Worm (Caenorhabditis elegans) whole organism, late embryonic: ENCODE data around the gene C35A5.10.

ENCODE experiments used
- C08G9.2 ChIP-seq: sonication (generic microtip); optimal IDR thresholded peaks from 2 replicates; lab custom pipeline; 2016; ENCODE audit warnings: mild to moderate bottlenecking, missing genetic modification characterization, moderate library complexity, missing compliant biosample characterization
- C38D4.7 ChIP-seq: fragments of 200-800 bp; sonication (Bioruptor generic); optimal IDR thresholded peaks from 2 replicates; lab custom pipeline; 2018; ENCODE audit warnings: mild to moderate bottlenecking, missing genetic modification characterization, moderate library complexity, missing compliant biosample characterization
- K09A11.1 ChIP-seq: sonication (generic microtip); optimal IDR thresholded peaks from 2 replicates; lab custom pipeline; 2017; ENCODE audit warnings: antibody characterized with exemption, mild to moderate bottlenecking, missing genetic modification characterization, missing compliant biosample characterization; ENCODE audit not compliant: insufficient read depth
- Y22D7AL.16 ChIP-seq: sonication (generic microtip); optimal IDR thresholded peaks from 2 replicates; lab custom pipeline; 2016; ENCODE audit warnings: missing genetic modification characterization, missing compliant biosample characterization
- ahr-1 ChIP-seq: sonication (generic microtip); optimal IDR thresholded peaks from 2 replicates; lab custom pipeline; 2016; ENCODE audit warnings: missing genetic modification characterization, missing compliant biosample characterization
- ama-1 ChIP-seq: fragments of 150-350 bp; optimal IDR thresholded peaks from 2 replicates; lab custom pipeline; 2014
- ceh-14 ChIP-seq: sonication (generic microtip); optimal IDR thresholded peaks from 2 replicates; lab custom pipeline; 2016; ENCODE audit warnings: missing genotype, missing genetic modification characterization, missing compliant biosample characterization
- ceh-18 ChIP-seq: sonication (generic microtip); optimal IDR thresholded peaks from 2 replicates; lab custom pipeline; 2016; ENCODE audit warnings: missing genetic modification characterization, missing compliant biosample characterization
- ceh-19 ChIP-seq: fragments of 200-800 bp; sonication (Bioruptor generic); optimal IDR thresholded peaks from 2 replicates; lab custom pipeline; 2018; ENCODE audit warnings: mild to moderate bottlenecking, missing genetic modification characterization, missing compliant biosample characterization
- ceh-2 ChIP-seq: sonication (generic microtip); optimal IDR thresholded peaks from 2 replicates; lab custom pipeline; 2016; ENCODE audit warnings: missing genotype, missing genetic modification characterization, missing compliant biosample characterization
- ceh-22 ChIP-seq: sonication (generic microtip); optimal IDR thresholded peaks from 2 replicates; lab custom pipeline; 2017; ENCODE audit warnings: missing biosample characterization, missing genetic modification characterization
- ceh-30 ChIP-seq: fragments of 150-350 bp; optimal IDR thresholded peaks from 2 replicates; lab custom pipeline; 2014; ENCODE audit warnings: missing biosample characterization, missing genetic modification characterization
- ceh-31 ChIP-seq: sonication (generic microtip); optimal IDR thresholded peaks from 2 replicates; lab custom pipeline; 2016; ENCODE audit warnings: missing genetic modification characterization, missing compliant biosample characterization
- ceh-34 ChIP-seq: sonication (generic microtip); optimal IDR thresholded peaks from 2 replicates; lab custom pipeline; 2016; ENCODE audit warnings: mild to moderate bottlenecking, missing genetic modification characterization, missing compliant biosample characterization
- ceh-6 ChIP-seq: fragments of 200-800 bp; sonication (Bioruptor generic); optimal IDR thresholded peaks from 2 replicates; lab custom pipeline; 2018; ENCODE audit warnings: mild to moderate bottlenecking, missing genetic modification characterization, missing compliant biosample characterization
- ceh-9 ChIP-seq: sonication (generic microtip); optimal IDR thresholded peaks from 2 replicates; lab custom pipeline; 2016; ENCODE audit warnings: mild to moderate bottlenecking, missing genetic modification characterization, inconsistent platforms, missing compliant biosample characterization
- che-1 ChIP-seq: sonication (generic microtip); optimal IDR thresholded peaks from 2 replicates; lab custom pipeline; 2016; ENCODE audit warnings: mild to moderate bottlenecking, missing genetic modification characterization, missing compliant biosample characterization
- dve-1 ChIP-seq: sonication (generic microtip); optimal IDR thresholded peaks from 2 replicates; lab custom pipeline; 2017; ENCODE audit warnings: antibody characterized with exemption, mild to moderate bottlenecking, missing genetic modification characterization, missing compliant biosample characterization
- elt-2 ChIP-seq: sonication (generic microtip); optimal IDR thresholded peaks from 2 replicates; lab custom pipeline; 2016; ENCODE audit warnings: missing genetic modification reagents, missing genetic modification characterization, missing compliant biosample characterization
- ets-4 ChIP-seq: sonication (generic microtip); optimal IDR thresholded peaks from 2 replicates; lab custom pipeline; 2016; ENCODE audit warnings: missing genetic modification characterization, missing compliant biosample characterization
- eyg-1 ChIP-seq: sonication (generic microtip); optimal IDR thresholded peaks from 2 replicates; lab custom pipeline; 2016; ENCODE audit warnings: missing genotype, missing genetic modification characterization, missing compliant biosample characterization
- fkh-10 ChIP-seq: fragments of 150-350 bp; optimal IDR thresholded peaks from 2 replicates; lab custom pipeline; 2014; ENCODE audit warnings: missing biosample characterization, missing genetic modification reagents, missing genetic modification characterization
- fkh-6 ChIP-seq: sonication (generic microtip); optimal IDR thresholded peaks from 2 replicates; lab custom pipeline; 2016; ENCODE audit warnings: missing genetic modification characterization, missing compliant biosample characterization
- hlh-13 ChIP-seq: fragments of 200-800 bp; sonication (Bioruptor generic); optimal IDR thresholded peaks from 2 replicates; lab custom pipeline; 2018; ENCODE audit warnings: mild to moderate bottlenecking, missing genetic modification characterization, missing compliant biosample characterization
- hlh-15 ChIP-seq: sonication (generic microtip); optimal IDR thresholded peaks from 2 replicates; lab custom pipeline; 2016; ENCODE audit warnings: missing genetic modification characterization, missing compliant biosample characterization
- hlh-30 ChIP-seq: sonication (generic microtip); optimal IDR thresholded peaks from 2 replicates; lab custom pipeline; 2017; ENCODE audit warnings: antibody characterized with exemption, missing genetic modification characterization, missing compliant biosample characterization; ENCODE audit not compliant: insufficient read depth
- hlh-6 ChIP-seq: sonication (generic microtip); optimal IDR thresholded peaks from 2 replicates; lab custom pipeline; 2016; ENCODE audit warnings: missing genotype, missing genetic modification characterization, missing compliant biosample characterization
- hlh-8 ChIP-seq: sonication (generic microtip); optimal IDR thresholded peaks from 2 replicates; lab custom pipeline; 2016; ENCODE audit warnings: missing genotype, missing genetic modification characterization, missing compliant biosample characterization
- lim-6 ChIP-seq: sonication (generic microtip); optimal IDR thresholded peaks from 2 replicates; lab custom pipeline; 2016; ENCODE audit warnings: missing genetic modification characterization, missing compliant biosample characterization
- madf-2 ChIP-seq: sonication (generic microtip); optimal IDR thresholded peaks from 2 replicates; lab custom pipeline; 2017; ENCODE audit warnings: missing genetic modification characterization, missing compliant biosample characterization
- nfya-1 ChIP-seq: sonication (generic microtip); optimal IDR thresholded peaks from 2 replicates; lab custom pipeline; 2017; ENCODE audit warnings: missing genetic modification characterization, mild to moderate bottlenecking, missing compliant biosample characterization, antibody characterized with exemption, moderate library complexity
- nhr-11 ChIP-seq: fragments of 150-350 bp; optimal IDR thresholded peaks from 2 replicates; lab custom pipeline; 2014; ENCODE audit warnings: missing biosample characterization, missing genetic modification characterization
- nhr-232 ChIP-seq: sonication (generic microtip); optimal IDR thresholded peaks from 2 replicates; lab custom pipeline; 2016; ENCODE audit warnings: missing genetic modification characterization, missing compliant biosample characterization
- npax-4 ChIP-seq: sonication (generic microtip); optimal IDR thresholded peaks from 2 replicates; lab custom pipeline; 2016; ENCODE audit warnings: missing genetic modification characterization, missing compliant biosample characterization
- odd-2 ChIP-seq: sonication (generic microtip); optimal IDR thresholded peaks from 2 replicates; lab custom pipeline; 2017; ENCODE audit warnings: antibody characterized with exemption, mild to moderate bottlenecking, missing genetic modification characterization, missing compliant biosample characterization
- pax-1 ChIP-seq: fragments of 150-350 bp; optimal IDR thresholded peaks from 2 replicates; lab custom pipeline; 2014; ENCODE audit warnings: missing biosample characterization, missing genetic modification characterization
- pha-2 ChIP-seq: sonication (generic microtip); optimal IDR thresholded peaks from 2 replicates; lab custom pipeline; 2017; ENCODE audit warnings: mild to moderate bottlenecking, missing genetic modification characterization, missing compliant biosample characterization
- ref-2 ChIP-seq: sonication (generic microtip); optimal IDR thresholded peaks from 2 replicates; lab custom pipeline; 2016; ENCODE audit warnings: missing genetic modification characterization, missing compliant biosample characterization
- rnt-1 ChIP-seq: sonication (generic microtip); optimal IDR thresholded peaks from 2 replicates; lab custom pipeline; 2016; ENCODE audit warnings: missing genetic modification characterization, missing compliant biosample characterization
- sdc-2 ChIP-seq: sonication (generic microtip); optimal IDR thresholded peaks from 2 replicates; lab custom pipeline; 2016; ENCODE audit warnings: missing genotype, missing genetic modification characterization, missing compliant biosample characterization
- sox-4 ChIP-seq: sonication (generic microtip); optimal IDR thresholded peaks from 2 replicates; lab custom pipeline; 2017; ENCODE audit warnings: mild to moderate bottlenecking, missing genetic modification characterization, inconsistent platforms, missing compliant biosample characterization
- syd-9 ChIP-seq: sonication (generic microtip); optimal IDR thresholded peaks from 2 replicates; lab custom pipeline; 2016; ENCODE audit warnings: mild to moderate bottlenecking, missing genetic modification characterization, moderate library complexity, missing compliant biosample characterization
- tbx-7 ChIP-seq: sonication (generic microtip); optimal IDR thresholded peaks from 2 replicates; lab custom pipeline; 2016; ENCODE audit warnings: missing genotype, missing genetic modification characterization, missing compliant biosample characterization
- unc-42 ChIP-seq: sonication (generic microtip); optimal IDR thresholded peaks from 2 replicates; lab custom pipeline; 2016; ENCODE audit warnings: missing genotype, missing genetic modification characterization, missing compliant biosample characterization
- unc-55 ChIP-seq: sonication (generic microtip); optimal IDR thresholded peaks from 2 replicates; lab custom pipeline; 2017; ENCODE audit warnings: missing biosample characterization, missing genetic modification reagents, missing genetic modification characterization
- unc-86 ChIP-seq: sonication (generic microtip); optimal IDR thresholded peaks from 2 replicates; lab custom pipeline; 2016; ENCODE audit warnings: missing genetic modification characterization, missing compliant biosample characterization
- ztf-16 ChIP-seq: sonication (generic microtip); optimal IDR thresholded peaks from 2 replicates; lab custom pipeline; 2017; ENCODE audit warnings: missing genetic modification characterization, missing compliant biosample characterization

C35A5.10 gene

DNA sequence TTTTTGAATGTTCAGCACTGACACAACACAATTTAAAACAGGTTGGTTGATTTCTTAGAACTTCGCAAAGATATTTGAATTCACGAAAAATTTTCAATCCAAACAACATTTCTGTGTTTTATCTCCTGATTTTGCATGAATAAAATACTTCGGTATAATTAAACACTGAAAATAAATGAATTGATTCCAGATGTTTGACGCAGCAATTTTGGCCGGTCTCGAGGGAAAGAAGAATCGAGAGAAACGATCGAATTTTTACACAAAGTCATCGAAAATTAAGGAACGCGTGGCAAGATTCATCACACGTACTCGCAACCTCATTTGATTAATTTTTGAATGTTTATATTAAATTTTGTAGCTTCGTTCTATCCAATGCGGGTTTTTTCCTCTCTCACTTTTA, 39.8 kb upstream of the C35A5.10 start:
- TF ChIP-seq odd-2 (tag; lab: Kevin White, UChicago) = no peak
- TF ChIP-seq fkh-10 (GFP tag; lab: Kevin White, UChicago) = no peak
- TF ChIP-seq fkh-6 (tag; lab: Kevin White, UChicago) = no peak
- TF ChIP-seq ama-1 (lab: Kevin White, UChicago) = no peak
- no peak for TF ChIP-seq hlh-13 (GFP tag; lab: Kevin White, UChicago)
- no peak for TF ChIP-seq unc-86 (tag; lab: Kevin White, UChicago)
- TF ChIP-seq sox-4 (tag; lab: Kevin White, UChicago) = no peak
- no peak for TF ChIP-seq C08G9.2

DNA sequence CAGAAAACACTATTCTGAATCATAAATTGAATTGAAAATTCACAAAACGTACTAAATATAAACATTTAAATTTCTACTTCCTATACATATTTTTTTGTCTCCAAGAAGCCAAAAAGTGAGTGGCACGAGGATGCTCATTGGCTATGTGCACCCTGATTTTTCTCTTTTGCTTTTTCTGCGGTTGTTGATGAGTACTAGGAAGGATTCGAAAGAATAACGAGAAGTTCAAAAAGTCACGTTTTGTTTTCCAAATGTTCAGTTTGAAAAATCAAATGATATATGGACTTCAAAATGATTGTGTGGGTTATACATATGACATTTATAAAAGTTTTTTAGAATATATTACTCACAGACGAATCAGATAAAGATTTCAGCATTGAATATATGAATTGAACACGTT, 39.2 kb upstream of the C35A5.10 start:
- TF ChIP-seq K09A11.1 (tag; lab: Kevin White, UChicago) (no peak), hlh-15 (tag; lab: Kevin White, UChicago) (no peak), che-1 (no peak), ahr-1 (tag; lab: Kevin White, UChicago) (no peak), hlh-8 (no peak), C08G9.2 (no peak), ceh-22 (tag; lab: Kevin White, UChicago) (no peak), madf-2 (no peak), ceh-6 (GFP tag; lab: Kevin White, UChicago) (no peak), C38D4.7 (GFP tag; lab: Kevin White, UChicago) (no peak), ceh-18 (tag; lab: Kevin White, UChicago) (no peak), nhr-232 (tag; lab: Kevin White, UChicago) (no peak), fkh-6 (tag; lab: Kevin White, UChicago) (no peak), ceh-19 (GFP tag; lab: Kevin White, UChicago) (no peak), ref-2 (tag; lab: Kevin White, UChicago) (no peak), unc-86 (tag; lab: Kevin White, UChicago) (no peak), sdc-2 (no peak), ceh-34 (tag; lab: Kevin White, UChicago) (no peak), ets-4 (tag; lab: Kevin White, UChicago) (no peak)

- TF ChIP-seq ahr-1 (tag; lab: Kevin White, UChicago) (no peak), nfya-1 (no peak), syd-9 (tag; lab: Kevin White, UChicago) (no peak), ceh-9 (tag; lab: Kevin White, UChicago) (no peak), hlh-6 (tag; lab: Kevin White, UChicago) (no peak), Y22D7AL.16 (no peak), ceh-31 (no peak), eyg-1 (no peak), madf-2 (no peak), lim-6 (no peak), ceh-2 (tag; lab: Kevin White, UChicago) (no peak), odd-2 (tag; lab: Kevin White, UChicago) (no peak), ama-1 (lab: Kevin White, UChicago) (no peak), npax-4 (tag; lab: Kevin White, UChicago) (no peak), ceh-19 (GFP tag; lab: Kevin White, UChicago) (no peak), rnt-1 (tag; lab: Kevin White, UChicago) (no peak), hlh-30 (no peak), C38D4.7 (GFP tag; lab: Kevin White, UChicago) (no peak), nhr-11 (tag; lab: Kevin White, UChicago) (no peak)
Observed at ce11 chrV:10465478-10465877, 38.5 kb upstream of the C35A5.10 start.

DNA sequence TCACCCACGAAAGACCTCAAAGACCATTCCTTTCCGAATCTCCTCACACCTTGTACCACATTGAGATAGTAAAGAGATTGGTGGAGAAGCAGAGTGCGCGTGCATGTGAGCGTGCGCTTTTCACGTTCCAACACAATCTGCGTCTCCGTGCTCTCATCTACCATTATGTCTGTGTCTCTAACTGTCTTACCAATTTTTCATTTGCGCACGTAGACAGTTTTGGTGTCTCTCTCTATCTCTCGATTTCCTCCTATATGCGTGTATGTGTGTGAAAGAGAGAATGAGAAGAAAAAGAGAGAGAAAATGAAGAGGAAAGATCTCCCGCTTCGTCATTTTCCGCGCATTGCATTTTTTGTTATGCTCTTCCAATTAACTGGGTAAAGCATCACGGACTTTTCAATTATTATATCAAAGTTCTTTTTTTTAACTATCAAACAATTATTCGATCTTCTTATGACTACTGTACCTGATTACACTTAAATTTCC, 37.3 kb upstream of the C35A5.10 start:
- peak; percentile 63 for TF ChIP-seq sdc-2
- peak; percentile 46 for TF ChIP-seq fkh-6 (tag; lab: Kevin White, UChicago)
- TF ChIP-seq ceh-14 (tag; lab: Kevin White, UChicago) = peak; percentile 50
- TF ChIP-seq unc-55 (GFP tag; lab: Kevin White, UChicago) = peak; percentile 83
- peak; percentile 45 for TF ChIP-seq ceh-30 (tag; lab: Kevin White, UChicago)
- no peak for TF ChIP-seq pha-2 (tag; lab: Kevin White, UChicago)
- TF ChIP-seq ets-4 (tag; lab: Kevin White, UChicago) = peak; percentile 64
- no peak for TF ChIP-seq C38D4.7 (GFP tag; lab: Kevin White, UChicago)
- TF ChIP-seq ceh-6 (GFP tag; lab: Kevin White, UChicago) = no peak
- no peak for TF ChIP-seq hlh-13 (GFP tag; lab: Kevin White, UChicago)
- peak; percentile 12 for TF ChIP-seq ceh-22 (tag; lab: Kevin White, UChicago)
- peak; percentile 89 for TF ChIP-seq dve-1 (tag; lab: Kevin White, UChicago)
- peak; percentile 96 for TF ChIP-seq nfya-1
- TF ChIP-seq hlh-30 = peak; percentile 95
- peak; percentile 19 for TF ChIP-seq tbx-7 (tag; lab: Kevin White, UChicago)
- peak; percentile 95 for TF ChIP-seq ceh-31
- peak; percentile 92 for TF ChIP-seq unc-42
- TF ChIP-seq rnt-1 (tag; lab: Kevin White, UChicago) = peak; percentile 80
- TF ChIP-seq ztf-16 (tag; lab: Kevin White, UChicago) = peak; percentile 58
- peak; percentile 88 for TF ChIP-seq pax-1 (tag; lab: Kevin White, UChicago)
- peak; percentile 61 for TF ChIP-seq elt-2 (tag; lab: Kevin White, UChicago)
